Worm (Caenorhabditis elegans): Measurements from ENCODE around the gene mpk-1.

Gene mpk-1

DNA sequence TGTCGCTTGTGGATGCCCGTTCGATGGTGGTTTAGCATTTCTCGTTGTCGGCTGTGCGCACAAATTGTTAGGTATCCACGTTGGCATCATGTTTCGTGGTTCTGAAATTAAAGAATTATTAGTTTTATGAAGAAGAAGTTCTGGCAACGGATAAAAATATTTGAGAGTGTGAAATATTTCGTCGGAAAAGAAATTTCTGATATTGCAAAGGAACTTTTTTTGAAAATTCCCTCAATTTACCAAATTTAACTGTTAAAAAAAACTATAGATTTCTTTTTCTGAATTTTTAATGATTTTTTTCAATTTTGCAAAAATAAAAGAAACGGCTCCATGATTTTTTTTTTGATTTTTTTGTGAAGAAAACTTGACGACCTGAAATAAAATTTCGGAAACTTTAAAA, at the start of gene mpk-1:
mpk-1 (minus strand) TSS at position 101 of the 400 bp plus-strand sequence.
- TF ChIP-seq set-16 (GFP tag; IDR thresholded peaks at IDR 0.05): no peak
- TF ChIP-seq mxl-2 (GFP tag; conservative IDR thresholded peaks at IDR 0.05): no peak
- TF ChIP-seq dpl-1 (GFP tag; optimal IDR thresholded peaks at IDR 0.05): no peak
- TF ChIP-seq ceh-32 (tag; optimal IDR thresholded peaks at IDR 0.05; ENCODE audit: poor library complexity): no peak
- TF ChIP-seq php-3 (GFP tag; IDR thresholded peaks at IDR 0.05): no peak
- no peak for TF ChIP-seq fkh-10 (GFP tag; optimal IDR thresholded peaks at IDR 0.05)
- no peak for TF ChIP-seq Y75B8A.6 (GFP tag; IDR thresholded peaks at IDR 0.05)
- no peak for TF ChIP-seq nhr-6 (tag; optimal IDR thresholded peaks at IDR 0.05)
- TF ChIP-seq T20F7.1 (GFP tag; optimal IDR thresholded peaks at IDR 0.05): no peak
- no peak for TF ChIP-seq mes-2 (tag; optimal IDR thresholded peaks at IDR 0.05; ENCODE audit: poor library complexity, severe bottlenecking)
- no peak for TF ChIP-seq pha-4 (GFP tag; IDR thresholded peaks at IDR 0.05)
- no peak for TF ChIP-seq pha-4 (tag; optimal IDR thresholded peaks at IDR 0.05)
- no peak for TF ChIP-seq nhr-48 (tag; optimal IDR thresholded peaks at IDR 0.05)

- TF ChIP-seq set-16 (GFP tag; IDR thresholded peaks at IDR 0.05) (peak; percentile 32; the same call in 1 of the 2 replicates), php-3 (GFP tag; IDR thresholded peaks at IDR 0.05) (no peak), dve-1 (tag; optimal IDR thresholded peaks at IDR 0.05; ENCODE audit: insufficient read depth) (no peak), ceh-62 (tag; optimal IDR thresholded peaks at IDR 0.05) (no peak)
These were observed 48.4 kb upstream of the mpk-1 start for ce11 chrIII:4276277-4276676.

DNA sequence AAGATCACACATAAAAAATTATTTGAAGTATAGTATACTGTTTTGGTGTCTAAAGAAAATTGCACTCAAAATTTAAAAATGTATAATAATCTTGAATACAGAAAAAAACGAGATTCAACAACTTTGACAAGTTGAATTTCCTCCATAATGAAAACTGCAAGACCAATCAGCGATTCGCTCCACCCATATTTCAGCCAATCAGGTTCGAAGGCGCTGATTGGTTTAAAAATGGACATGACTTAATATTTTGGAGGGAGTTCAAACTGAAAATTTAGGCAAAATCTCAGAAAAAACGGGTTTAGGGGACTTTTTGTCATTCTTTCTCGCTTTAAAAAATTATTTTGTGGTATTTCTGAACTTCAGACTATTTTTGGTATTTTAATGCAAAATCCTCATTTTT, 47.8 kb upstream of the mpk-1 start:
- TF ChIP-seq lin-29 (GFP tag; IDR thresholded peaks at IDR 0.05): no peak
- no peak for TF ChIP-seq lsy-2 (tag; optimal IDR thresholded peaks at IDR 0.05)
- peak; percentile 15 for TF ChIP-seq jun-1 (tag; optimal IDR thresholded peaks at IDR 0.05)
- TF ChIP-seq set-16 (GFP tag; IDR thresholded peaks at IDR 0.05): no peak
- peak; percentile 8 for TF ChIP-seq ama-1 (optimal IDR thresholded peaks at IDR 0.05)
- peak; percentile 15 for TF ChIP-seq dpl-1 (GFP tag; optimal IDR thresholded peaks at IDR 0.05)
- TF ChIP-seq unc-62 (GFP tag; optimal IDR thresholded peaks at IDR 0.05 in 1 of 2): peak in 1 of 2 experiments; percentile 23
- no peak for TF ChIP-seq unc-62 (tag; optimal IDR thresholded peaks at IDR 0.05)

DNA sequence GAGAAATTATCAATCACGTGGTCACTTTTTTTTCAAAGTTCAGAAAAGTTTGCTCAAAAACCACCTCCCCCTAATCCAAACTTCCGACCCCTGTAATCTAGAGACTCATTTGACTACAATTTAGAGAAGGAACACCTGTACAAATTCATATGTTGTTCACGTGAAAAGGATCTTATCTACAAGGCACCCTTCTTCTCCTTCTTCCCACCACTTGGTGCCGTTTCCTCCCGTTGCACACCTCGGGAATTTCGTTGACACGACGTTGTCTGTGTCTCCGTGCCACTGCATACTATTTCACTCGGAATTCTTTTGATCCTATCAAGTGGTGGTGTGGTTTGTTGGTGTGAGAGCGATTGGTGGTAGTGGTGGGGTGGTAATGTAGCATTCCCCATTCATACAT, 46.6 kb upstream of the mpk-1 start:
- TF ChIP-seq dmd-9 (GFP tag; IDR thresholded peaks at IDR 0.05) (no peak), unc-62 (GFP tag; optimal IDR thresholded peaks at IDR 0.05 in 1 of 2) (peak in 1 of 2 experiments; percentile 93), unc-62 (tag; optimal IDR thresholded peaks at IDR 0.05) (no peak)

ce11 chrIII:4272864-4273263, 45.0 kb upstream of the mpk-1 start:
- TF ChIP-seq ztf-7 (tag; optimal IDR thresholded peaks at IDR 0.05) (no peak), zfp-3 (GFP tag; conservative IDR thresholded peaks at IDR 0.05) (0 out of 2 replicates have a peak, but pooled peaks have one; percentile 31)

DNA sequence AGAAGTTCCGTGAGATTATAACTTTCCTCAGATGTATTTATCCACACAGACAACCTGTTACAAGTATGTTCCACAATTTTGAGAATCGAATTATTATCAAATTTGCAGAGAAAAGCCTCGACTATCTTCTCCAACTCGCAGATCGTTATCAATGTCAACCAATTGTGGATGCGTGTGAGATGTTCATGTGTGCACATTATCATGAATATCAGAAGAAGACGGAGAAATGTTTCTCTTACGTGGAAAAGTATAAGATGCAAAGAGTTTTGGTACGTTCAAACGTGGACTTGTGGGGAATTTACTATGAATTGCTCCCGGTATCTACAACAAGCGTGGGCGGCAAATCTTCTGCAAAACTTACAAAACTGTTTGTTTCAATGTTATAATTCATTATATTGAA, 43.2 kb upstream of the mpk-1 start:
- TF ChIP-seq ceh-32 (tag; optimal IDR thresholded peaks at IDR 0.05; ENCODE audit: poor library complexity) (no peak), unc-62 (GFP tag; optimal IDR thresholded peaks at IDR 0.05 in 1 of 2) (peak in 1 of 2 experiments; percentile 92), unc-62 (tag; optimal IDR thresholded peaks at IDR 0.05) (no peak)

- TF ChIP-seq ztf-7 (tag; optimal IDR thresholded peaks at IDR 0.05): peak; percentile 25
- no peak for TF ChIP-seq lin-15B (tag; optimal IDR thresholded peaks at IDR 0.05)
- TF ChIP-seq lin-38 (GFP tag; IDR thresholded peaks at IDR 0.05): peak; percentile 67
- TF ChIP-seq vab-7 (GFP tag; IDR thresholded peaks at IDR 0.05): no peak
- no peak for TF ChIP-seq lin-39 (tag; optimal IDR thresholded peaks at IDR 0.05)
- TF ChIP-seq hlh-11 (tag; optimal IDR thresholded peaks at IDR 0.05): peak; percentile 67
- no peak for TF ChIP-seq F49E8.2 (tag; optimal IDR thresholded peaks at IDR 0.05; ENCODE audit: borderline replicate concordance)
- no peak for TF ChIP-seq zip-2 (tag; optimal IDR thresholded peaks at IDR 0.05)
- no peak for TF ChIP-seq nhr-76 (tag; optimal IDR thresholded peaks at IDR 0.05)
- TF ChIP-seq ctbp-1 (GFP tag; IDR thresholded peaks at IDR 0.05): no peak
- TF ChIP-seq duxl-1 (tag; optimal IDR thresholded peaks at IDR 0.05; ENCODE audit: poor library complexity): peak; percentile 23
- TF ChIP-seq sdz-12 (GFP tag; optimal IDR thresholded peaks at IDR 0.05): no peak
- TF ChIP-seq T20F7.1 (GFP tag; optimal IDR thresholded peaks at IDR 0.05): peak; percentile 64
- no peak for TF ChIP-seq madf-5 (GFP tag; IDR thresholded peaks at IDR 0.05)
- peak; percentile 45 for TF ChIP-seq nhr-102 (tag; optimal IDR thresholded peaks at IDR 0.05)
- no peak for TF ChIP-seq mxl-2 (GFP tag; conservative IDR thresholded peaks at IDR 0.05)
- TF ChIP-seq nhr-10 (tag; optimal IDR thresholded peaks at IDR 0.05): no peak
These were observed 41.5 kb upstream of the mpk-1 start, which contains the start of the genes sftb-1 and R10E4.1 for ce11 chrIII:4269220-4269935. sftb-1 (minus strand) TSS chrIII:4269270. R10E4.1 (plus strand) TSS chrIII:4269743.
